Fruit fly (Drosophila melanogaster) whole organism, wandering third instar larva: ENCODE measurements around the gene Taf6.
A peak's percentile ranks its signal among the peaks of the same experiment; 100 is the strongest.

Experiments used
- Abd-B ChIP-seq: fragments of >200 bp; optimal IDR thresholded peaks from 2 replicates; lab custom pipeline; 2017; ENCODE audit warnings: missing biosample characterization, missing genetic modification characterization
- CG32264 ChIP-seq: fragments of 200-800 bp; sonication (Bioruptor generic); optimal IDR thresholded peaks from 2 replicates; lab custom pipeline; 2016; ENCODE audit warnings: missing biosample characterization, missing genetic modification characterization
- CG9705 ChIP-seq: fragments of 200-800 bp; sonication (Bioruptor generic); optimal IDR thresholded peaks from 2 replicates; lab custom pipeline; 2018; ENCODE audit warnings: missing biosample characterization, mild to moderate bottlenecking, missing genetic modification characterization
- CrebA ChIP-seq: fragments of 200-800 bp; sonication (Bioruptor generic); optimal IDR thresholded peaks from 2 replicates; lab custom pipeline; 2016; ENCODE audit warnings: missing biosample characterization, mild to moderate bottlenecking, missing genetic modification characterization, borderline replicate concordance
- Dfd ChIP-seq: fragments of >200 bp; optimal IDR thresholded peaks from 2 replicates; lab custom pipeline; 2017; ENCODE audit warnings: missing biosample characterization, missing genetic modification characterization
- Dif ChIP-seq: fragments of 200-275, 200-300 bp; sonication (Bioruptor generic); optimal IDR thresholded peaks from 2 replicates; lab custom pipeline; 2018; ENCODE audit warnings: missing biosample characterization, missing genetic modification characterization; ENCODE audit not compliant: partially characterized antibody
- GATAd ChIP-seq: sonication (Bioruptor generic); optimal IDR thresholded peaks from 2 replicates; lab custom pipeline; 2016; ENCODE audit warnings: missing biosample characterization, missing genetic modification characterization
- HLH106 ChIP-seq: fragments of 200-800 bp; optimal IDR thresholded peaks from 3 replicates; lab custom pipeline; 2019; ENCODE audit warnings: missing biosample characterization, mild to moderate bottlenecking, missing genetic modification characterization, moderate library complexity
- Hnf4 ChIP-seq: fragments of 200-800 bp; sonication (Bioruptor generic); optimal IDR thresholded peaks from 2 replicates; lab custom pipeline; 2016; ENCODE audit warnings: missing biosample characterization, mild to moderate bottlenecking, missing genetic modification characterization
- Hr78 ChIP-seq: fragments of >200 bp; optimal IDR thresholded peaks from 2 replicates; lab custom pipeline; 2017; ENCODE audit warnings: missing biosample characterization, missing genetic modification characterization
- Hr83 ChIP-seq: fragments of 200-300 bp; sonication (Bioruptor generic); optimal IDR thresholded peaks from 2 replicates; lab custom pipeline; 2016; ENCODE audit warnings: missing biosample characterization, mild to moderate bottlenecking, missing genetic modification characterization, moderate library complexity; ENCODE audit not compliant: poor library complexity, severe bottlenecking
- Jra ChIP-seq: sonication (Bioruptor generic); optimal IDR thresholded peaks from 2 replicates; lab custom pipeline; 2016; ENCODE audit warnings: missing biosample characterization, missing genetic modification characterization
- Mio ChIP-seq: sonication (Bioruptor generic); optimal IDR thresholded peaks from 2 replicates; lab custom pipeline; 2016; ENCODE audit warnings: missing biosample characterization, missing genetic modification characterization
- Myc ChIP-seq: fragments of >200 bp; optimal IDR thresholded peaks from 2 replicates; lab custom pipeline; 2017
- N ChIP-seq: fragments of >200 bp; optimal IDR thresholded peaks from 2 replicates; lab custom pipeline; 2018; ENCODE audit warnings: missing biosample characterization, missing external identifiers, missing genetic modification characterization
- OdsH ChIP-seq: fragments of 200-800 bp; sonication (Bioruptor generic); optimal IDR thresholded peaks from 2 replicates; lab custom pipeline; 2016; ENCODE audit warnings: missing biosample characterization, mild to moderate bottlenecking, missing genetic modification characterization
- Rel ChIP-seq, 2 experiments: fragments of 200-800 bp; sonication (Bioruptor generic) in 1 of 2; optimal IDR thresholded peaks; 2 replicates in 1 of 2; 3 replicates in 1 of 2; lab custom pipeline; 2016 to 2019; ENCODE audit warnings: mild to moderate bottlenecking in 2 of 2, missing biosample characterization in 2 of 2, missing genetic modification characterization in 2 of 2, moderate library complexity in 1 of 2
- Sp1 ChIP-seq: fragments of 200-800 bp; sonication (Bioruptor generic); optimal IDR thresholded peaks from 3 replicates; lab custom pipeline; 2019; ENCODE audit warnings: missing biosample characterization, mild to moderate bottlenecking, missing genetic modification characterization, moderate library complexity
- Vsx2 ChIP-seq: fragments of 200-300, 225-300 bp; sonication (Bioruptor generic); optimal IDR thresholded peaks from 2 replicates; lab custom pipeline; 2018; ENCODE audit warnings: missing biosample characterization, missing genetic modification characterization; ENCODE audit not compliant: partially characterized antibody
- br ChIP-seq: fragments of 200-800 bp; sonication (Bioruptor generic); optimal IDR thresholded peaks from 2 replicates; lab custom pipeline; 2016; ENCODE audit warnings: missing biosample characterization, missing genetic modification characterization
- brk ChIP-seq: fragments of 200-800 bp; sonication (Bioruptor generic); optimal IDR thresholded peaks from 2 replicates; lab custom pipeline; 2016; ENCODE audit warnings: missing biosample characterization, mild to moderate bottlenecking, missing genetic modification characterization
- dl ChIP-seq, 2 experiments: fragments of 175-275, 200-275 bp in 1 of 2; fragments of 200-275 bp in 1 of 2; sonication (Bioruptor generic); optimal IDR thresholded peaks; lab custom pipeline; 2018; ENCODE audit warnings: mild to moderate bottlenecking in 2 of 2, missing biosample characterization in 2 of 2, missing genetic modification characterization in 2 of 2, moderate library complexity in 2 of 2; ENCODE audit not compliant: partially characterized antibody in 2 of 2, insufficient read depth in 1 of 2
- dmrt93B ChIP-seq: fragments of 200-800 bp; sonication (Bioruptor generic); optimal IDR thresholded peaks from 2 replicates; lab custom pipeline; 2018; ENCODE audit warnings: missing biosample characterization, mild to moderate bottlenecking, missing genetic modification characterization
- dsf ChIP-seq: sonication (Bioruptor generic); optimal IDR thresholded peaks from 2 replicates; lab custom pipeline; 2016; ENCODE audit warnings: missing biosample characterization, missing genetic modification characterization, borderline replicate concordance
- ey ChIP-seq: fragments of 200-800 bp; sonication (Bioruptor generic); optimal IDR thresholded peaks from 2 replicates; lab custom pipeline; 2016; ENCODE audit warnings: missing biosample characterization, missing genetic modification characterization
- foxo ChIP-seq, 2 experiments: fragments of 200-800 bp; sonication (Bioruptor generic); optimal IDR thresholded peaks; 2 replicates in 1 of 2; 3 replicates in 1 of 2; lab custom pipeline; 2016 to 2017; ENCODE audit warnings: missing biosample characterization in 2 of 2, missing genetic modification characterization in 2 of 2
- fru ChIP-seq: fragments of 200-800 bp; sonication (Bioruptor generic); optimal IDR thresholded peaks from 3 replicates; lab custom pipeline; 2016; ENCODE audit warnings: missing biosample characterization, mild to moderate bottlenecking, missing genetic modification characterization
- h ChIP-seq: fragments of 200-800 bp; sonication (Bioruptor generic); optimal IDR thresholded peaks from 3 replicates; lab custom pipeline; 2016; ENCODE audit warnings: missing biosample characterization, mild to moderate bottlenecking, missing genetic modification characterization
- jim ChIP-seq: fragments of 175-275, 200-325 bp; sonication (Bioruptor generic); optimal IDR thresholded peaks from 2 replicates; lab custom pipeline; 2016; ENCODE audit warnings: missing biosample characterization, mild to moderate bottlenecking, missing genetic modification characterization
- lola ChIP-seq: fragments of >200 bp; optimal IDR thresholded peaks from 2 replicates; lab custom pipeline; 2017; ENCODE audit warnings: missing biosample characterization, missing genetic modification characterization
- pan ChIP-seq: fragments of >200 bp; optimal IDR thresholded peaks from 2 replicates; lab custom pipeline; 2017
- psq ChIP-seq: fragments of 200-800 bp; sonication (Bioruptor generic); optimal IDR thresholded peaks from 3 replicates; lab custom pipeline; 2017; ENCODE audit warnings: missing biosample characterization, mild to moderate bottlenecking, missing genetic modification characterization, moderate library complexity
- rgr ChIP-seq: fragments of 200-800 bp; sonication (Bioruptor generic); optimal IDR thresholded peaks from 3 replicates; lab custom pipeline; 2016; ENCODE audit warnings: missing biosample characterization, mild to moderate bottlenecking, missing genetic modification characterization
- sage ChIP-seq: fragments of 200-800 bp; sonication (Bioruptor generic); optimal IDR thresholded peaks from 2 replicates; lab custom pipeline; 2016; ENCODE audit warnings: missing biosample characterization, mild to moderate bottlenecking, missing genetic modification characterization
- sv ChIP-seq: fragments of 200-800 bp; sonication (Bioruptor generic); optimal IDR thresholded peaks from 3 replicates; lab custom pipeline; 2016; ENCODE audit warnings: missing biosample characterization, missing genetic modification characterization
- tai ChIP-seq: sonication (Bioruptor generic); optimal IDR thresholded peaks from 2 replicates; lab custom pipeline; 2016; ENCODE audit warnings: missing biosample characterization, missing genetic modification characterization
- usp ChIP-seq: fragments of >200 bp; optimal IDR thresholded peaks from 2 replicates; lab custom pipeline; 2017; ENCODE audit warnings: missing biosample characterization, missing genetic modification characterization
- woc ChIP-seq: sonication (Bioruptor generic); optimal IDR thresholded peaks from 2 replicates; lab custom pipeline; 2016; ENCODE audit warnings: missing biosample characterization, mild to moderate bottlenecking, missing genetic modification characterization

Taf6 gene

DNA sequence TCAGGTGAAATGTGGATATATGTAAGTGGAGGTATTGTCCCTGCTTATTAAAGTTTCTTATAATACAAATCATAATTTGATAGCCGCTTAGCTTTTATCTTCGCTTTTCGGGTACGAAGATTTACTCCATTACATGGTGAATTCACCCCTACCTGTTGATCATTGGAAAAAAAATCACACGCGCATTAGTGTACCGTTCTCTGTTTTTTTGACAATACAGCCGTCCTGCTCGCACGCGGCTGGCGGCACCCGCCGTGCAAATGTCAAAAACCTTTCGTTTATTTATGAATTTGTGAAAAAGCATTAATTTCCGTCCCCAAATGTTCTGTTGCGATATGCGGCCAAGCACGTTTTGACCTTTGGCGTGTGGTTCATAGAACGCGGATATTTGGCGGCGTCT lies 33.0 kb downstream of the Taf6 start:
- TF ChIP-seq Rel (GFP tag; optimal IDR thresholded peaks at IDR 0.05; lab: Kevin White, UChicago) (no peak), Rel (tag; optimal IDR thresholded peaks at IDR 0.05; lab: Kevin White, UChicago) (peak; percentile 81), sv (GFP tag; lab: Kevin White, UChicago) (no peak)

DNA sequence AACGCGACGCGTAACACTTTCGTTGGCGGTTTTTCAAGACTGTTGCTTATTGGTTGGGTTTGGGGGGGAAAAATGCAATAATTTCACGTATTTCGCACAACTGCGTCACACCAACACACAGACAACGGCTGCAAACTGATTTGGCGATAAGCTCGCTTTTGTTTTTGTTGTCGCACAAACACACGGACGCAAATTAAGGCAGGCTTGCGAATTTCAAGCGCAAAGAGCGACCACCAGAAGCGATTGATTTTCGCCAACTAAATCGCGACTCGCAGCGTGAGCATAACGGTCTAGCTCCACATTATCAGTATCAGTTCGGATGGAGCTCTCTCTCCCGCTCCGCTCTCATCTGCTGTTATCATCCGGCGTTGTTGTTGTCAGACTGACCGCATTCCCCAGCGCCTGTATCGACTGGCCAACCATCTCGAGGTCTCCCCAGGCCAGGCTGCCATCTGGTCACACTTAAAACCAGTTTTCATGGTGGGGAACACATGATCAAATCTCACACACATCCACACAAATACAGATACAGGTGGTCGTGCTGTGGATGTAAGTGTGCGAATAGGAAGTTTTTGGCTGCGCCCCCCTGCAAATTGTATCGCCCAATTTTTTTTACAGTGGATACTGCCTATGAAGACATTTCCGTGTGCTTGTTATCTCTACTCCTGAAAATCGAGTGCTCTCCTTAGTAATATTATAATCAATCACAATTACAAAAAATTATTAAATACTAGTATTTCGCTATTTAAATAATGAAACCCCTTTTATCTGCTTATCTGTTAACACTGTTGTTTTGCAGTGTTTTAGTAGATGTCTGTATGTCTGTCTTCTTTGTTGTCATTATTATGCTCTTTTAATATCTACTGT lies 34.1 kb downstream of the Taf6 start:
- TF ChIP-seq dmrt93B (GFP tag; lab: Kevin White, UChicago) (peak; percentile 52), Myc (lab: Kevin White, UChicago) (no peak), tai (GFP tag; lab: Kevin White, UChicago) (no peak), h (GFP tag; lab: Kevin White, UChicago) (peak; percentile 83), HLH106 (peak; percentile 71), Mio (GFP tag; lab: Kevin White, UChicago) (no peak), sv (GFP tag; lab: Kevin White, UChicago) (peak; percentile 70), usp (GFP tag; lab: Kevin White, UChicago) (no peak), CG9705 (no peak), Dif (peak; percentile 89), rgr (GFP tag; lab: Kevin White, UChicago) (peak; percentile 73), CrebA (GFP tag; lab: Kevin White, UChicago) (peak; percentile 51), dl (GFP tag; optimal IDR thresholded peaks at IDR 0.05; lab: Kevin White, UChicago; ENCODE audit: insufficient read depth in 1 of 2, partially characterized antibody in 2 of 2) (peak; percentile 88 to 91), Jra (GFP tag; lab: Kevin White, UChicago) (no peak), Dfd (no peak), Rel (GFP tag; optimal IDR thresholded peaks at IDR 0.05; lab: Kevin White, UChicago) (no peak), Rel (tag; optimal IDR thresholded peaks at IDR 0.05; lab: Kevin White, UChicago) (peak; percentile 96), CG32264 (GFP tag; lab: Kevin White, UChicago) (no peak), Hr83 (peak; percentile 4), brk (GFP tag; lab: Kevin White, UChicago) (peak; percentile 48), GATAd (peak; percentile 68), sage (GFP tag; lab: Kevin White, UChicago) (peak; percentile 54), fru (GFP tag; lab: Kevin White, UChicago) (peak; percentile 59), woc (GFP tag; lab: Kevin White, UChicago) (peak; percentile 50), lola (GFP tag; lab: Kevin White, UChicago) (no peak), N (GFP tag; lab: Kevin White, UChicago) (peak; percentile 3), dsf (GFP tag; lab: Kevin White, UChicago) (no peak), ey (GFP tag; lab: Kevin White, UChicago) (peak; percentile 72), Vsx2 (GFP tag; lab: Kevin White, UChicago) (peak; percentile 67), Hr78 (GFP tag; lab: Kevin White, UChicago) (no peak), pan (no peak), psq (GFP tag; lab: Kevin White, UChicago) (peak; percentile 60), Hnf4 (GFP tag; lab: Kevin White, UChicago) (peak; percentile 46), Abd-B (GFP tag; lab: Kevin White, UChicago) (no peak), Sp1 (peak; percentile 52), OdsH (GFP tag; lab: Kevin White, UChicago) (peak; percentile 65), foxo (GFP tag; optimal IDR thresholded peaks at IDR 0.05; lab: Kevin White, UChicago) (peak in 1 of 2 experiments; percentile 61), jim (GFP tag; lab: Kevin White, UChicago) (no peak), br (GFP tag; lab: Kevin White, UChicago) (peak; percentile 44)
